Fruit fly (Drosophila melanogaster) whole organism, pupa: ENCODE measurements around the gene CG46448.
A peak's percentile ranks its signal among the peaks of the same experiment; 100 is the strongest.

Experiments
- CG10348 ChIP-seq: fragments of 200-800 bp; sonication (Bioruptor generic); IDR thresholded peaks from 2 replicates; pipeline ENCODE4 v1.3.6; 2022; ENCODE audit warnings: missing biosample characterization, missing genetic modification characterization
- CG12605 ChIP-seq: fragments of 200-800 bp; sonication (Bioruptor generic); IDR thresholded peaks from 2 replicates; pipeline ENCODE4 v1.3.6; 2022; ENCODE audit warnings: missing biosample characterization, missing genetic modification characterization
- CG13204 ChIP-seq: fragments of 200-800 bp; sonication (Bioruptor generic); optimal IDR thresholded peaks from 2 replicates; lab custom pipeline; 2018; ENCODE audit warnings: missing biosample characterization, mild to moderate bottlenecking, missing genetic modification characterization, moderate library complexity
- CG14655 ChIP-seq: fragments of 200-800 bp; sonication (Bioruptor generic); optimal IDR thresholded peaks from 3 replicates; lab custom pipeline; 2017; ENCODE audit warnings: mild to moderate bottlenecking, missing biosample characterization, missing genetic modification reagents, missing genetic modification characterization
- CG15710 ChIP-seq: fragments of 200-800 bp; sonication (Bioruptor generic); optimal IDR thresholded peaks from 2 replicates; lab custom pipeline; 2018; ENCODE audit warnings: missing biosample characterization, mild to moderate bottlenecking, missing genetic modification characterization, moderate library complexity
- CG17806 ChIP-seq: fragments of 200-800 bp; sonication (Bioruptor generic); optimal IDR thresholded peaks from 2 replicates; lab custom pipeline; 2018; ENCODE audit warnings: missing biosample characterization, mild to moderate bottlenecking, missing genetic modification characterization, moderate library complexity
- CG32121 ChIP-seq: fragments of 200-800 bp; sonication (Bioruptor generic); IDR thresholded peaks from 2 replicates; pipeline ENCODE4 v1.3.6; 2022; ENCODE audit warnings: missing biosample characterization, missing genetic modification characterization
- CG34367 ChIP-seq: fragments of 200-800 bp; sonication (Bioruptor generic); optimal IDR thresholded peaks from 2 replicates; lab custom pipeline; 2018; ENCODE audit warnings: missing biosample characterization, mild to moderate bottlenecking, missing genetic modification characterization
- CG4496 ChIP-seq: fragments of 200-800 bp; sonication (Bioruptor generic); IDR thresholded peaks from 3 replicates; pipeline ENCODE4 v1.3.6; 2022; ENCODE audit warnings: missing biosample characterization, missing genetic modification characterization
- CG8159 ChIP-seq: fragments of 200-800 bp; sonication (Bioruptor generic); optimal IDR thresholded peaks from 3 replicates; lab custom pipeline; 2018; ENCODE audit warnings: missing biosample characterization, mild to moderate bottlenecking, missing genetic modification characterization, moderate library complexity
- CG8301 ChIP-seq: fragments of 200-800 bp; sonication (Bioruptor generic); optimal IDR thresholded peaks from 2 replicates; lab custom pipeline; 2018; ENCODE audit warnings: missing biosample characterization, mild to moderate bottlenecking, missing genetic modification characterization
- CG9948 ChIP-seq: fragments of 200-800 bp; sonication (Bioruptor generic); optimal IDR thresholded peaks from 2 replicates; lab custom pipeline; 2018; ENCODE audit warnings: missing biosample characterization, mild to moderate bottlenecking, missing genetic modification characterization, moderate library complexity
- D1 ChIP-seq: fragments of 200-800 bp; sonication (Bioruptor generic); optimal IDR thresholded peaks from 2 replicates; lab custom pipeline; 2018; ENCODE audit warnings: missing biosample characterization, mild to moderate bottlenecking, missing genetic modification characterization, moderate library complexity
- EcR ChIP-seq: fragments of 200-800 bp; sonication (Bioruptor generic); optimal IDR thresholded peaks from 3 replicates; lab custom pipeline; 2019; ENCODE audit warnings: missing biosample characterization, missing genetic modification characterization, mild to moderate bottlenecking, moderate library complexity, missing genetic modification reagents
- Ets98B ChIP-seq: fragments of 200-800 bp; sonication (Bioruptor generic); IDR thresholded peaks from 2 replicates; pipeline ENCODE4 v1.3.6; 2022; ENCODE audit warnings: missing biosample characterization, missing genetic modification characterization
- Pif1A ChIP-seq: fragments of 200-800 bp; sonication (Bioruptor generic); optimal IDR thresholded peaks from 3 replicates; lab custom pipeline; 2016; ENCODE audit warnings: missing biosample characterization, missing genetic modification characterization
- Pif1B ChIP-seq: fragments of 200-800 bp; sonication (Bioruptor generic); optimal IDR thresholded peaks from 3 replicates; lab custom pipeline; 2016; ENCODE audit warnings: missing biosample characterization, missing genetic modification characterization
- Snoo ChIP-seq: fragments of 200-800 bp; sonication (Bioruptor generic); optimal IDR thresholded peaks from 3 replicates; lab custom pipeline; 2017; ENCODE audit warnings: missing biosample characterization, mild to moderate bottlenecking, missing genetic modification characterization, inconsistent platforms
- fd96Ca ChIP-seq: fragments of 200-800 bp; sonication (Bioruptor generic); IDR thresholded peaks from 3 replicates; pipeline ENCODE4 v1.3.6; 2022; ENCODE audit warnings: missing biosample characterization, missing genetic modification characterization
- gl ChIP-seq: fragments of 200-800 bp; sonication (Bioruptor generic); optimal IDR thresholded peaks from 2 replicates; lab custom pipeline; 2018; ENCODE audit warnings: missing biosample characterization, mild to moderate bottlenecking, missing genetic modification characterization
- rn ChIP-seq: fragments of 200-800 bp; sonication (Bioruptor generic); IDR thresholded peaks from 2 replicates; pipeline ENCODE4 v1.3.6; 2022; ENCODE audit warnings: missing biosample characterization, missing genetic modification characterization

CG46448 gene

dm6 chr2L:2398459-2398858, 7.0 kb downstream of the CG46448 start:
- no peak for TF ChIP-seq CG10348 (GFP tag; lab: Robert Waterston, UW)
- TF ChIP-seq gl (tag; lab: Kevin White, UChicago), result no peak
- TF ChIP-seq CG14655 (GFP tag; lab: Kevin White, UChicago), result no peak
- no peak for TF ChIP-seq Pif1A (GFP tag; lab: Kevin White, UChicago)
- no peak for TF ChIP-seq EcR (GFP tag; lab: Kevin White, UChicago)
- TF ChIP-seq CG15710 (tag; lab: Kevin White, UChicago), result no peak
- TF ChIP-seq CG9948 (tag; lab: Kevin White, UChicago), result no peak
- TF ChIP-seq CG32121 (GFP tag; lab: Robert Waterston, UW), result no peak
- TF ChIP-seq, all 21 proteins: peak for 0

DNA sequence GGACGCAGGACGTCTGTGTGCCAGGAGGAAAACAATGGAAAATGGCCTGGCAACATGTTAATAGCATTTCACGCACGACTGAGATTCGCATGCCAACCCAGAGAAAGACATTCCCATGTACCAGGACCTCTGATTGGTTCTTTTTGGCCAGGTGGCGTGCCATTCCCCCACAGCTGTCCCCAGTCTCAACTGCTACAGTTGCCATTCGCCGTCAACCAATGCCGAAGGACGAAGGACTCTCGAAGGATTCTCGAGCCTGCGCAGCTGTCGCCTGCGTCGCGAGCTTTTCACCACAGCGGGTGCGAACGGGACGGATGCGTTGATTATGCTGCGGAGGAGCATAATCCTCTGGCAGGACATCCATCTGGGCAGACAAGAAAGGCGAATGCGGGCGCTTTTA, 8.4 kb downstream of the CG46448 start, which contains the start of gene VGlut:
TSS of gene VGlut (plus strand) at position 399 of the 400 bp plus-strand sequence.
- TF ChIP-seq Pif1B (GFP tag; lab: Kevin White, UChicago) (no peak), rn (GFP tag; lab: Robert Waterston, UW) (no peak), CG14655 (GFP tag; lab: Kevin White, UChicago) (no peak), CG32121 (GFP tag; lab: Robert Waterston, UW) (no peak), fd96Ca (GFP tag; lab: Robert Waterston, UW) (no peak), gl (tag; lab: Kevin White, UChicago) (no peak), Ets98B (no peak), CG15710 (tag; lab: Kevin White, UChicago) (no peak), CG12605 (GFP tag; lab: Robert Waterston, UW) (no peak), Pif1A (GFP tag; lab: Kevin White, UChicago) (no peak), CG34367 (tag; lab: Kevin White, UChicago) (no peak), Snoo (tag; lab: Kevin White, UChicago) (no peak)

- no peak for TF ChIP-seq CG8301 (tag; lab: Kevin White, UChicago)
- TF ChIP-seq fd96Ca (GFP tag; lab: Robert Waterston, UW), result no peak
- no peak for TF ChIP-seq CG34367 (tag; lab: Kevin White, UChicago)
- TF ChIP-seq Snoo (tag; lab: Kevin White, UChicago), result no peak
- TF ChIP-seq D1 (tag; lab: Kevin White, UChicago), result no peak
- TF ChIP-seq CG9948 (tag; lab: Kevin White, UChicago), result no peak
- TF ChIP-seq CG10348 (GFP tag; lab: Robert Waterston, UW), result no peak
Observed at dm6 chr2L:2402194-2402593, 10.7 kb downstream of the CG46448 start.

- TF ChIP-seq Ets98B, result no peak
- no peak for TF ChIP-seq CG32121 (GFP tag; lab: Robert Waterston, UW)
- TF ChIP-seq CG13204 (GFP tag; lab: Kevin White, UChicago), result no peak
- no peak for TF ChIP-seq CG34367 (tag; lab: Kevin White, UChicago)
- no peak for TF ChIP-seq Pif1B (GFP tag; lab: Kevin White, UChicago)
- no peak for TF ChIP-seq CG8159 (tag; lab: Kevin White, UChicago)
- no peak for TF ChIP-seq gl (tag; lab: Kevin White, UChicago)
- no peak for TF ChIP-seq D1 (tag; lab: Kevin White, UChicago)
- no peak for TF ChIP-seq CG17806 (tag; lab: Kevin White, UChicago)
Observed at dm6 chr2L:2404631-2405030, 13.2 kb downstream of the CG46448 start.

DNA sequence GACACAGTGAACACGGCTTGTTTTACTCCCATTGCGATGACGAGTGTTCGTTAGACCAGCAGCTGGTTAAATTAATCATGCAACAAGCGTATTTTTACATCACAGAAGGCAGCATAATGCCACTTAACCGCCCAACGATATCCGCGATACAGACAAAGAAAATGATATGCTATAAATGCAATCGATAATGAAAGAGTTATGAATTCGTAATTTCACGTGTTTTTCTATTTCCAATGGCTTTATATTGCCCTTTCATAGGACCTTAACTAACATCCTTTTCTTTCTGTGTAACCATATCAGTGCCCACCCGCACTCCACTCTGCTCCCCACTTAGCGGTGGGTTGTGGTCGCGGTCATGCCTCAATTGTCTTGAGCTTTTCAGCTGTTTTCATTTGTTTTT, 21.6 kb downstream of the CG46448 start:
- TF ChIP-seq CG32121 (GFP tag; lab: Robert Waterston, UW), result peak; percentile 83
- TF ChIP-seq CG14655 (GFP tag; lab: Kevin White, UChicago), result peak; percentile 53
- TF ChIP-seq CG10348 (GFP tag; lab: Robert Waterston, UW), result no peak
- TF ChIP-seq CG15710 (tag; lab: Kevin White, UChicago), result no peak
- no peak for TF ChIP-seq EcR (GFP tag; lab: Kevin White, UChicago)
- TF ChIP-seq CG8159 (tag; lab: Kevin White, UChicago), result no peak
- peak; percentile 68 for TF ChIP-seq Ets98B
- peak; percentile 40; the same call in 1 of the 2 replicates for TF ChIP-seq CG12605 (GFP tag; lab: Robert Waterston, UW)
- TF ChIP-seq CG9948 (tag; lab: Kevin White, UChicago), result no peak
- peak; percentile 79 for TF ChIP-seq CG4496 (GFP tag; lab: Robert Waterston, UW)
- peak; percentile 69 for TF ChIP-seq rn (GFP tag; lab: Robert Waterston, UW)
- TF ChIP-seq fd96Ca (GFP tag; lab: Robert Waterston, UW), result peak; percentile 80; the same call in 2 of the 3 replicates
- no peak for TF ChIP-seq CG13204 (GFP tag; lab: Kevin White, UChicago)
- peak; percentile 17 for TF ChIP-seq Pif1A (GFP tag; lab: Kevin White, UChicago)
- TF ChIP-seq, all 21 proteins: peak for 8

DNA sequence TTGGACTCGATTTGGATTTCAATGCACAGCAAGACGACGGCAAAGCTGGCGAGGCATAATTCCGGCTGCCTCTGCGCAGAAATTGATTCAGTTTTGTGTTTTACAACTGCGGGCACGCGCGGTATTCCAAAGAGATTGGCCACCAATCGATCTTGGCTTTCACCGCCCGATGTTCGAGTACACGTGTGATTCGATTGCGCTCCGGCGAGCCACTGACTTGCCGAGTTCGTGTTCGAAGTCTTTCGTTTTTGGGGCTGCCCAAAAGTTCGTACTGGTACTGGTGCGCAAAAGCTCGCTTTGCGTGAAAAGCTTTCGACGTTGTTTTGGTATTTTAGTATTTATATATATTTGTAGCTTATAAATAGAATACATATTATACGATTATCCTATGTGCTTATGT, 23.6 kb downstream of the CG46448 start, which contains the start of gene CG18641:
TSS of gene CG18641 (minus strand) at position 214 of the 400 bp plus-strand sequence.
- TF ChIP-seq CG8159 (tag; lab: Kevin White, UChicago) (no peak), CG17806 (tag; lab: Kevin White, UChicago) (no peak), CG4496 (GFP tag; lab: Robert Waterston, UW) (no peak), CG10348 (GFP tag; lab: Robert Waterston, UW) (no peak), gl (tag; lab: Kevin White, UChicago) (no peak), CG9948 (tag; lab: Kevin White, UChicago) (no peak), CG32121 (GFP tag; lab: Robert Waterston, UW) (no peak; the same call in 1 of the 2 replicates), fd96Ca (GFP tag; lab: Robert Waterston, UW) (no peak), Pif1A (GFP tag; lab: Kevin White, UChicago) (no peak), CG12605 (GFP tag; lab: Robert Waterston, UW) (no peak), D1 (tag; lab: Kevin White, UChicago) (no peak), CG34367 (tag; lab: Kevin White, UChicago) (no peak), rn (GFP tag; lab: Robert Waterston, UW) (no peak), EcR (GFP tag; lab: Kevin White, UChicago) (no peak), CG14655 (GFP tag; lab: Kevin White, UChicago) (no peak), CG8301 (tag; lab: Kevin White, UChicago) (no peak)
